Worm (Caenorhabditis elegans): ENCODE measurements around the gene C06B3.7.

DNA sequence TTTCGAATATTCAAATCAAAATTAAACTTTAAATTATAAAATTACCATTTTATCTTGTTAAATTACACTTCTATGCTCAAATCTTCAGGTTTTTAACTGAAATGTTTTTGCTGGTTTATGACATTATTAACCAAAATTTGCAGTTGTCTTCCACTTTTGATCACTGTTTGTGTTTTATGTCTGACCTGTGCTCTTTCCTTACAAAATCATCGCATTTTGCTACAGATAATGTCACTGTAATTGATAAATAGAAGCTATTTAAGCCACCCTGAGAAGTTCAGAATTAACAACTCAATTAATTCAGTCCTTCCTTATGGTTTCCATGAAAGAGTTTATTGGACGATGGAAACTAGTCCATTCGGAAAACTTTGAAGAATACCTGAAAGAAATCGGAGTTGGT lies 19.0 kb upstream of the C06B3.7 start, which contains the start of gene lbp-8:
- TF ChIP-seq lin-15B (tag; optimal IDR thresholded peaks at IDR 0.05) (no peak), ama-1 (optimal IDR thresholded peaks at IDR 0.05) (no peak), nhr-12 (tag; optimal IDR thresholded peaks at IDR 0.05) (no peak), skn-1 (tag; optimal IDR thresholded peaks at IDR 0.05) (no peak), pqm-1 (tag; optimal IDR thresholded peaks at IDR 0.05) (no peak), nhr-19 (GFP tag; conservative IDR thresholded peaks at IDR 0.05) (no peak), egl-13 (tag; optimal IDR thresholded peaks at IDR 0.05) (no peak), fos-1 (tag; optimal IDR thresholded peaks at IDR 0.05) (no peak)

All from whole organism, L1 larva.